Fruit fly (Drosophila melanogaster) whole organism, pupa: Measurements from ENCODE around the gene CG31183.
"Not testable (repeated sequence)": the region's sequence is repeated elsewhere in the genome, so short reads cannot be mapped to it uniquely, and the experiment has no call there.

Experiments used
- CG10348 ChIP-seq: fragments of 200-800 bp; sonication (Bioruptor generic); IDR thresholded peaks from 2 replicates; pipeline ENCODE4 v1.3.6; 2022; ENCODE audit warnings: missing biosample characterization, missing genetic modification characterization
- CG12605 ChIP-seq: fragments of 200-800 bp; sonication (Bioruptor generic); IDR thresholded peaks from 2 replicates; pipeline ENCODE4 v1.3.6; 2022; ENCODE audit warnings: missing biosample characterization, missing genetic modification characterization
- CG13204 ChIP-seq: fragments of 200-800 bp; sonication (Bioruptor generic); optimal IDR thresholded peaks from 2 replicates; lab custom pipeline; 2018; ENCODE audit warnings: missing biosample characterization, mild to moderate bottlenecking, missing genetic modification characterization, moderate library complexity
- CG14655 ChIP-seq: fragments of 200-800 bp; sonication (Bioruptor generic); optimal IDR thresholded peaks from 3 replicates; lab custom pipeline; 2017; ENCODE audit warnings: mild to moderate bottlenecking, missing biosample characterization, missing genetic modification reagents, missing genetic modification characterization
- CG15710 ChIP-seq: fragments of 200-800 bp; sonication (Bioruptor generic); optimal IDR thresholded peaks from 2 replicates; lab custom pipeline; 2018; ENCODE audit warnings: missing biosample characterization, mild to moderate bottlenecking, missing genetic modification characterization, moderate library complexity
- CG17806 ChIP-seq: fragments of 200-800 bp; sonication (Bioruptor generic); optimal IDR thresholded peaks from 2 replicates; lab custom pipeline; 2018; ENCODE audit warnings: missing biosample characterization, mild to moderate bottlenecking, missing genetic modification characterization, moderate library complexity
- CG32121 ChIP-seq: fragments of 200-800 bp; sonication (Bioruptor generic); IDR thresholded peaks from 2 replicates; pipeline ENCODE4 v1.3.6; 2022; ENCODE audit warnings: missing biosample characterization, missing genetic modification characterization
- CG34367 ChIP-seq: fragments of 200-800 bp; sonication (Bioruptor generic); optimal IDR thresholded peaks from 2 replicates; lab custom pipeline; 2018; ENCODE audit warnings: missing biosample characterization, mild to moderate bottlenecking, missing genetic modification characterization
- CG4496 ChIP-seq: fragments of 200-800 bp; sonication (Bioruptor generic); IDR thresholded peaks from 3 replicates; pipeline ENCODE4 v1.3.6; 2022; ENCODE audit warnings: missing biosample characterization, missing genetic modification characterization
- CG8159 ChIP-seq: fragments of 200-800 bp; sonication (Bioruptor generic); optimal IDR thresholded peaks from 3 replicates; lab custom pipeline; 2018; ENCODE audit warnings: missing biosample characterization, mild to moderate bottlenecking, missing genetic modification characterization, moderate library complexity
- CG8301 ChIP-seq: fragments of 200-800 bp; sonication (Bioruptor generic); optimal IDR thresholded peaks from 2 replicates; lab custom pipeline; 2018; ENCODE audit warnings: missing biosample characterization, mild to moderate bottlenecking, missing genetic modification characterization
- CG9948 ChIP-seq: fragments of 200-800 bp; sonication (Bioruptor generic); optimal IDR thresholded peaks from 2 replicates; lab custom pipeline; 2018; ENCODE audit warnings: missing biosample characterization, mild to moderate bottlenecking, missing genetic modification characterization, moderate library complexity
- D1 ChIP-seq: fragments of 200-800 bp; sonication (Bioruptor generic); optimal IDR thresholded peaks from 2 replicates; lab custom pipeline; 2018; ENCODE audit warnings: missing biosample characterization, mild to moderate bottlenecking, missing genetic modification characterization, moderate library complexity
- EcR ChIP-seq: fragments of 200-800 bp; sonication (Bioruptor generic); optimal IDR thresholded peaks from 3 replicates; lab custom pipeline; 2019; ENCODE audit warnings: missing biosample characterization, missing genetic modification characterization, mild to moderate bottlenecking, moderate library complexity, missing genetic modification reagents
- Ets98B ChIP-seq: fragments of 200-800 bp; sonication (Bioruptor generic); IDR thresholded peaks from 2 replicates; pipeline ENCODE4 v1.3.6; 2022; ENCODE audit warnings: missing biosample characterization, missing genetic modification characterization
- Pif1A ChIP-seq: fragments of 200-800 bp; sonication (Bioruptor generic); optimal IDR thresholded peaks from 3 replicates; lab custom pipeline; 2016; ENCODE audit warnings: missing biosample characterization, missing genetic modification characterization
- Pif1B ChIP-seq: fragments of 200-800 bp; sonication (Bioruptor generic); optimal IDR thresholded peaks from 3 replicates; lab custom pipeline; 2016; ENCODE audit warnings: missing biosample characterization, missing genetic modification characterization
- Snoo ChIP-seq: fragments of 200-800 bp; sonication (Bioruptor generic); optimal IDR thresholded peaks from 3 replicates; lab custom pipeline; 2017; ENCODE audit warnings: missing biosample characterization, mild to moderate bottlenecking, missing genetic modification characterization, inconsistent platforms
- fd96Ca ChIP-seq: fragments of 200-800 bp; sonication (Bioruptor generic); IDR thresholded peaks from 3 replicates; pipeline ENCODE4 v1.3.6; 2022; ENCODE audit warnings: missing biosample characterization, missing genetic modification characterization
- gl ChIP-seq: fragments of 200-800 bp; sonication (Bioruptor generic); optimal IDR thresholded peaks from 2 replicates; lab custom pipeline; 2018; ENCODE audit warnings: missing biosample characterization, mild to moderate bottlenecking, missing genetic modification characterization
- rn ChIP-seq: fragments of 200-800 bp; sonication (Bioruptor generic); IDR thresholded peaks from 2 replicates; pipeline ENCODE4 v1.3.6; 2022; ENCODE audit warnings: missing biosample characterization, missing genetic modification characterization

Gene CG31183

DNA sequence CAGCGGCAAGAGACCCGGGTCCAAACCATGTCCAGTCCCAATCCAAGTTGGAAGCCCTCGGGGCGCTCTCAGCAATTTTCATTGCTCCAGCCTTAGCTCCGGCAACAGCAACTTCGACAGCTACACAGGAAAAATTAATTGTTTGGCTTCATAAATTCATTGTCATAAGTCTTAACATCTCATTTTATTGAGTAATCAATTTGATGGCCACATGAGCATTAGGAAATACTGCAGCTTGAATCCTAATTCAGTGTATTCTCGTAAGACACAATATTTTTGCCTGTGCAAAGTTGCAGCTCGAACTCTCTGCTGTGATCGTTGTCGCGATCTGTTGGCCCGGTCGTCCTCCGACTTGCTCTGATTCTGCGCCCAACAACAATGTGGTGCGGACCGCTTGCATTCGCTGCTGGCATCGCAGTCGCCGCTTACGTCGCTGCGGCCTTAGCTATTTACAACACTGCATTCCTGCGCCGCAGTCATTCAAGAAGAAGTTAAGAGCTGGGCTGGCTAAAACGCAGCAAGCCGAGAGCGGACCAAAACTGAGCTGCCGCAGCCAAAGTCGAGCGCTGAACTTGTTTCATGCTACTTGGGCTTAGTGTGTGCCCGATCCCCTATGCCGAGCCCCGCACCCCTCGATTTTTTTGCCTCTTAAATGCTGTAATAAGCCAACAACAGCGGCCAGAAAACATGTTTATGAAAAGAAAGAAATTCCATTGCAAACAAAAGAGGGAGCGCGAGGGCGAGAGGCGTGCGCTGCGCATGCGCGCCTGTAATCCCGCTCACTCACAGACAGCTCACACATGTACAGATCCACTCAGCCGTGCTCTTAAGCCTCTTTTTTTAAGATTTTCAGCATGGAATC lies 43.9 kb upstream of the CG31183 start:
- TF ChIP-seq fd96Ca (GFP tag; lab: Robert Waterston, UW) = peak; percentile 97
- TF ChIP-seq CG14655 (GFP tag; lab: Kevin White, UChicago) = peak; percentile 97
- TF ChIP-seq CG4496 (GFP tag; lab: Robert Waterston, UW) = peak; percentile 97
- peak; percentile 94 for TF ChIP-seq CG8159 (tag; lab: Kevin White, UChicago)
- TF ChIP-seq CG9948 (tag; lab: Kevin White, UChicago) = peak; percentile 95
- peak; percentile 96 for TF ChIP-seq CG17806 (tag; lab: Kevin White, UChicago)
- peak; percentile 96 for TF ChIP-seq Pif1A (GFP tag; lab: Kevin White, UChicago)
- TF ChIP-seq Pif1B (GFP tag; lab: Kevin White, UChicago) = peak; percentile 98
- peak; percentile 92 for TF ChIP-seq CG32121 (GFP tag; lab: Robert Waterston, UW)
- peak; percentile 96 for TF ChIP-seq rn (GFP tag; lab: Robert Waterston, UW)
- peak; percentile 89 for TF ChIP-seq gl (tag; lab: Kevin White, UChicago)
- peak; percentile 96 for TF ChIP-seq Snoo (tag; lab: Kevin White, UChicago)
- peak; percentile 97 for TF ChIP-seq CG34367 (tag; lab: Kevin White, UChicago)
- peak; percentile 69 for TF ChIP-seq EcR (GFP tag; lab: Kevin White, UChicago)
- TF ChIP-seq CG13204 (GFP tag; lab: Kevin White, UChicago) = peak; percentile 98
- TF ChIP-seq D1 (tag; lab: Kevin White, UChicago) = peak; percentile 90
- peak; percentile 75 for TF ChIP-seq CG10348 (GFP tag; lab: Robert Waterston, UW)
- peak; percentile 95 for TF ChIP-seq CG12605 (GFP tag; lab: Robert Waterston, UW)
- peak; percentile 95 for TF ChIP-seq Ets98B (GFP tag; lab: Robert Waterston, UW)
- TF ChIP-seq CG15710 (tag; lab: Kevin White, UChicago) = peak; percentile 93
- peak; percentile 97 for TF ChIP-seq CG8301 (tag; lab: Kevin White, UChicago)

dm6 chr3R:15917907-15918306 lies 42.2 kb upstream of the CG31183 start, which contains the start of gene CG45105:
CG45105 (minus strand) TSS chr3R:15918007.
- no peak for TF ChIP-seq CG32121 (GFP tag; lab: Robert Waterston, UW)
- no peak for TF ChIP-seq Pif1A (GFP tag; lab: Kevin White, UChicago)
- TF ChIP-seq fd96Ca (GFP tag; lab: Robert Waterston, UW) = no peak
- no peak for TF ChIP-seq CG8301 (tag; lab: Kevin White, UChicago)
- TF ChIP-seq EcR (GFP tag; lab: Kevin White, UChicago) = no peak
- TF ChIP-seq CG8159 (tag; lab: Kevin White, UChicago) = no peak
- TF ChIP-seq CG9948 (tag; lab: Kevin White, UChicago) = no peak
- TF ChIP-seq CG12605 (GFP tag; lab: Robert Waterston, UW) = no peak
- no peak for TF ChIP-seq Snoo (tag; lab: Kevin White, UChicago)
- TF ChIP-seq CG10348 (GFP tag; lab: Robert Waterston, UW) = no peak
- TF ChIP-seq Ets98B (GFP tag; lab: Robert Waterston, UW) = no peak
- no peak for TF ChIP-seq CG4496 (GFP tag; lab: Robert Waterston, UW)

dm6 chr3R:15913231-15913630 lies 37.5 kb upstream of the CG31183 start:
- no peak for TF ChIP-seq CG17806 (tag; lab: Kevin White, UChicago)
- no peak for TF ChIP-seq EcR (GFP tag; lab: Kevin White, UChicago)
- no peak for TF ChIP-seq rn (GFP tag; lab: Robert Waterston, UW)
- no peak for TF ChIP-seq CG8301 (tag; lab: Kevin White, UChicago)
- TF ChIP-seq CG32121 (GFP tag; lab: Robert Waterston, UW) = no peak
- no peak for TF ChIP-seq CG10348 (GFP tag; lab: Robert Waterston, UW)
- TF ChIP-seq CG34367 (tag; lab: Kevin White, UChicago) = no peak
- TF ChIP-seq CG15710 (tag; lab: Kevin White, UChicago) = no peak
- TF ChIP-seq CG14655 (GFP tag; lab: Kevin White, UChicago) = no peak
- TF ChIP-seq CG4496 (GFP tag; lab: Robert Waterston, UW) = no peak
- no peak for TF ChIP-seq CG12605 (GFP tag; lab: Robert Waterston, UW)

- TF ChIP-seq CG12605, rn, fd96Ca (GFP tag; lab: Robert Waterston, UW): not testable (repeated sequence)
Observed at dm6 chr3R:15908098-15908497, 32.4 kb upstream of the CG31183 start, which contains the start of gene EndoU. EndoU (plus strand) TSS chr3R:15908398.

dm6 chr3R:15904543-15904942 lies 28.8 kb upstream of the CG31183 start, which contains the start of gene glob1:
glob1 (minus strand) TSS chr3R:15904643.
- not testable (repeated sequence) for TF ChIP-seq Pif1B (GFP tag; lab: Kevin White, UChicago); CG9948 (tag; lab: Kevin White, UChicago); CG34367 (tag; lab: Kevin White, UChicago)
